Fruit fly (Drosophila melanogaster) whole organism, wandering third instar larva: ENCODE data around the gene CG4596.

Source experiments
- CG9705 ChIP-seq: fragments of 200-800 bp; sonication (Bioruptor generic); optimal IDR thresholded peaks from 2 replicates; lab custom pipeline; 2018; ENCODE audit warnings: missing biosample characterization, mild to moderate bottlenecking, missing genetic modification characterization
- CrebA ChIP-seq: fragments of 200-800 bp; sonication (Bioruptor generic); optimal IDR thresholded peaks from 2 replicates; lab custom pipeline; 2016; ENCODE audit warnings: missing biosample characterization, mild to moderate bottlenecking, missing genetic modification characterization, borderline replicate concordance
- HLH106 ChIP-seq: fragments of 200-800 bp; optimal IDR thresholded peaks from 3 replicates; lab custom pipeline; 2019; ENCODE audit warnings: missing biosample characterization, mild to moderate bottlenecking, missing genetic modification characterization, moderate library complexity
- Hr83 ChIP-seq: fragments of 200-300 bp; sonication (Bioruptor generic); optimal IDR thresholded peaks from 2 replicates; lab custom pipeline; 2016; ENCODE audit warnings: missing biosample characterization, mild to moderate bottlenecking, missing genetic modification characterization, moderate library complexity; ENCODE audit not compliant: poor library complexity, severe bottlenecking
- Myc ChIP-seq: fragments of >200 bp; optimal IDR thresholded peaks from 2 replicates; lab custom pipeline; 2017
- Rel ChIP-seq, 2 experiments: fragments of 200-800 bp; sonication (Bioruptor generic) in 1 of 2; optimal IDR thresholded peaks; 2 replicates in 1 of 2; 3 replicates in 1 of 2; lab custom pipeline; 2016 to 2019; ENCODE audit warnings: mild to moderate bottlenecking in 2 of 2, missing biosample characterization in 2 of 2, missing genetic modification characterization in 2 of 2, moderate library complexity in 1 of 2
- Vsx2 ChIP-seq: fragments of 200-300, 225-300 bp; sonication (Bioruptor generic); optimal IDR thresholded peaks from 2 replicates; lab custom pipeline; 2018; ENCODE audit warnings: missing biosample characterization, missing genetic modification characterization; ENCODE audit not compliant: partially characterized antibody
- dl ChIP-seq, 2 experiments: fragments of 175-275, 200-275 bp in 1 of 2; fragments of 200-275 bp in 1 of 2; sonication (Bioruptor generic); optimal IDR thresholded peaks; lab custom pipeline; 2018; ENCODE audit warnings: mild to moderate bottlenecking in 2 of 2, missing biosample characterization in 2 of 2, missing genetic modification characterization in 2 of 2, moderate library complexity in 2 of 2; ENCODE audit not compliant: partially characterized antibody in 2 of 2, insufficient read depth in 1 of 2
- jim ChIP-seq: fragments of 175-275, 200-325 bp; sonication (Bioruptor generic); optimal IDR thresholded peaks from 2 replicates; lab custom pipeline; 2016; ENCODE audit warnings: missing biosample characterization, mild to moderate bottlenecking, missing genetic modification characterization
- pan ChIP-seq: fragments of >200 bp; optimal IDR thresholded peaks from 2 replicates; lab custom pipeline; 2017
- woc ChIP-seq: sonication (Bioruptor generic); optimal IDR thresholded peaks from 2 replicates; lab custom pipeline; 2016; ENCODE audit warnings: missing biosample characterization, mild to moderate bottlenecking, missing genetic modification characterization

The CG4596 gene

dm6 chr3R:10889520-10889887, 16.7 kb downstream of the CG4596 start, which contains the start of gene Ak3:
Ak3 (minus strand) TSS chr3R:10889588.
- TF ChIP-seq Myc (lab: Kevin White, UChicago): no peak
- TF ChIP-seq woc: no peak
- TF ChIP-seq pan (lab: Kevin White, UChicago): no peak
- no peak for TF ChIP-seq CG9705 (GFP tag; lab: Kevin White, UChicago)
- no peak for TF ChIP-seq jim (GFP tag; lab: Kevin White, UChicago)
- TF ChIP-seq CrebA (GFP tag; lab: Kevin White, UChicago): no peak
- no peak for TF ChIP-seq Hr83 (GFP tag; lab: Kevin White, UChicago)

- peak in 1 of 2 experiments; percentile 33 for TF ChIP-seq dl (GFP tag; optimal IDR thresholded peaks at IDR 0.05; lab: Kevin White, UChicago; ENCODE audit: insufficient read depth in 1 of 2, partially characterized antibody in 2 of 2)
- TF ChIP-seq woc: no peak
- TF ChIP-seq HLH106 (tag; lab: Kevin White, UChicago): peak; percentile 10
- TF ChIP-seq Rel (GFP tag; optimal IDR thresholded peaks at IDR 0.05; lab: Kevin White, UChicago): no peak
- peak; percentile 63 for TF ChIP-seq Rel (tag; optimal IDR thresholded peaks at IDR 0.05; lab: Kevin White, UChicago)
- peak; percentile 44 for TF ChIP-seq Vsx2 (GFP tag; lab: Kevin White, UChicago)
Measured at dm6 chr3R:10893327-10893726, 20.5 kb downstream of the CG4596 start, which contains the start of gene CG6621. CG6621 (minus strand) TSS chr3R:10893531.
